Worm (Caenorhabditis elegans): Measurements from ENCODE around the gene T26E4.3.

DNA sequence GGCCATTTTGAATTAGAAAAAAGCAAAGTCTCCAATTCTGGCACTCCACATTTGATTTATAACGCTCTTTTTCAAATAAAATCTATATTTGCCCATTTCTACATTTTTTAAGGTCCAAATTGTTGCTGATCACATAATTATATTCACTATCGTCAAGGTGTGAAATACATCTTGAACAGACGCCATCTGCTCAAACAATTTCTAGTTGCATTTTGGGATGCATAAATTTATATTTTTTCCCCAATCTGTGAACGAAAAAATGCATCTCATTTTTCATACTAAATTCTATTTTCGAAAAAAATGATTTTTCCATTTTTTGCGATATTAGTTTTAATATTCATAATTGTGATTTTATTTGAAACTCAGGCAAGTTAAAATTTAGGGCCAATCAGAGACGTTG lies 10.7 kb downstream of the T26E4.3 start, which contains the start of gene T26E4.7:
- TF ChIP-seq elt-2 (tag; optimal IDR thresholded peaks at IDR 0.05) (no peak), fkh-10 (GFP tag; optimal IDR thresholded peaks at IDR 0.05) (no peak), unc-62 (GFP tag; optimal IDR thresholded peaks at IDR 0.05) (no peak), nhr-11 (tag; optimal IDR thresholded peaks at IDR 0.05) (no peak), elt-1 (tag; optimal IDR thresholded peaks at IDR 0.05) (no peak), ceh-28 (tag; optimal IDR thresholded peaks at IDR 0.05) (no peak), nhr-25 (tag; optimal IDR thresholded peaks at IDR 0.05) (no peak), nhr-237 (tag; optimal IDR thresholded peaks at IDR 0.05) (no peak), fos-1 (tag; optimal IDR thresholded peaks at IDR 0.05) (no peak), snpc-4 (tag; optimal IDR thresholded peaks at IDR 0.05) (no peak), pha-4 (tag; optimal IDR thresholded peaks at IDR 0.05) (no peak), ztf-11 (tag; optimal IDR thresholded peaks at IDR 0.05) (no peak), ceh-82 (tag; optimal IDR thresholded peaks at IDR 0.05) (no peak), aly-2 (tag; optimal IDR thresholded peaks at IDR 0.05) (no peak)

Data from whole organism, L3 larva.